5 worm cellular contexts compared by ENCODE assay signal in genomic region chrV:2201240-2201639, ce11.
TF ChIP-seq lines count a peak whose summit lies in the region.

Gene cyp-32B1, minus strand, starts transcription at chrV:2201415.

TF ChIP-seq in whole organism, L1 larva, 84 proteins besides CTCF, POLR2A, EP300 and RAD21:
- no peak for TF ChIP-seq pag-3 (tag; optimal IDR thresholded peaks at IDR 0.05; lab: Kevin White, UChicago; ENCODE audit: borderline replicate concordance, insufficient read depth)
- TF ChIP-seq elt-2 (tag; optimal IDR thresholded peaks at IDR 0.05; lab: Kevin White, UChicago), result peak; percentile 34
- TF ChIP-seq lin-35 (GFP tag; optimal IDR thresholded peaks at IDR 0.05; lab: Kevin White, UChicago), result peak in 1 of 2 experiments; percentile 5
- TF ChIP-seq F16B12.6 (tag; optimal IDR thresholded peaks at IDR 0.05; lab: Kevin White, UChicago), result no peak

TF ChIP-seq in whole organism, L2 larva, 48 proteins besides CTCF, POLR2A, EP300 and RAD21:
- TF ChIP-seq skn-1 (tag; optimal IDR thresholded peaks at IDR 0.05; lab: Kevin White, UChicago) (no peak), aly-2 (tag; optimal IDR thresholded peaks at IDR 0.05; lab: Kevin White, UChicago) (no peak), lin-11 (tag; optimal IDR thresholded peaks at IDR 0.05; lab: Kevin White, UChicago) (no peak), nhr-10 (tag; optimal IDR thresholded peaks at IDR 0.05; lab: Kevin White, UChicago) (no peak), unc-39 (tag; optimal IDR thresholded peaks at IDR 0.05; lab: Kevin White, UChicago) (no peak), fos-1 (tag; optimal IDR thresholded peaks at IDR 0.05; lab: Kevin White, UChicago) (peak; percentile 5), nhr-12 (tag; optimal IDR thresholded peaks at IDR 0.05; lab: Kevin White, UChicago) (no peak)

TF ChIP-seq in whole organism, L3 larva, 47 proteins besides CTCF, POLR2A, EP300 and RAD21:
- TF ChIP-seq egl-27 (tag; optimal IDR thresholded peaks at IDR 0.05; lab: Kevin White, UChicago) (no peak), fos-1 (tag; optimal IDR thresholded peaks at IDR 0.05; lab: Kevin White, UChicago) (no peak), R02D3.7 (tag; optimal IDR thresholded peaks at IDR 0.05; lab: Kevin White, UChicago) (no peak), pqm-1 (tag; optimal IDR thresholded peaks at IDR 0.05; lab: Kevin White, UChicago) (peak; percentile 70), elt-3 (tag; optimal IDR thresholded peaks at IDR 0.05; lab: Kevin White, UChicago) (no peak), snpc-4 (tag; optimal IDR thresholded peaks at IDR 0.05; lab: Kevin White, UChicago) (no peak), nhr-28 (tag; optimal IDR thresholded peaks at IDR 0.05; lab: Kevin White, UChicago) (no peak), nhr-23 (tag; optimal IDR thresholded peaks at IDR 0.05; lab: Kevin White, UChicago) (no peak), ceh-82 (tag; optimal IDR thresholded peaks at IDR 0.05; lab: Kevin White, UChicago) (no peak), pha-4 (tag; optimal IDR thresholded peaks at IDR 0.05; lab: Kevin White, UChicago) (peak; percentile 61), elt-2 (tag; optimal IDR thresholded peaks at IDR 0.05; lab: Kevin White, UChicago) (peak; percentile 65)

TF ChIP-seq in whole organism, L4 larva, 104 proteins besides CTCF, POLR2A, EP300 and RAD21:
- peak; percentile 29 for TF ChIP-seq pqm-1 (tag; optimal IDR thresholded peaks at IDR 0.05; lab: Kevin White, UChicago)
- no peak for TF ChIP-seq nhr-25 (tag; optimal IDR thresholded peaks at IDR 0.05; lab: Kevin White, UChicago; ENCODE audit: borderline replicate concordance, insufficient read depth)
- TF ChIP-seq lin-1 (GFP tag; IDR thresholded peaks at IDR 0.05; lab: Robert Waterston, UW), result no peak
- no peak for TF ChIP-seq mep-1 (tag; optimal IDR thresholded peaks at IDR 0.05; lab: Kevin White, UChicago)
- TF ChIP-seq ZK337.2 (GFP tag; IDR thresholded peaks at IDR 0.05; lab: Robert Waterston, UW), result no peak
- peak; percentile 2 for TF ChIP-seq hlh-11 (tag; optimal IDR thresholded peaks at IDR 0.05; lab: Kevin White, UChicago)
- no peak for TF ChIP-seq lim-7 (GFP tag; IDR thresholded peaks at IDR 0.05; lab: Robert Waterston, UW)
- TF ChIP-seq dmd-6 (GFP tag; IDR thresholded peaks at IDR 0.05; lab: Robert Waterston, UW), result peak; percentile 50; the same call in 1 of the 2 replicates
- TF ChIP-seq dmd-9 (GFP tag; IDR thresholded peaks at IDR 0.05; lab: Robert Waterston, UW), result no peak
- TF ChIP-seq lsy-2 (tag; optimal IDR thresholded peaks at IDR 0.05; lab: Kevin White, UChicago), result no peak
- no peak for TF ChIP-seq daf-16 (GFP tag; optimal IDR thresholded peaks at IDR 0.05; lab: Kevin White, UChicago)
- peak; percentile 67 for TF ChIP-seq daf-16 (tag; optimal IDR thresholded peaks at IDR 0.05; lab: Kevin White, UChicago)
- peak; percentile 52 for TF ChIP-seq dve-1 (tag; optimal IDR thresholded peaks at IDR 0.05; lab: Kevin White, UChicago; ENCODE audit: insufficient read depth)
- TF ChIP-seq nhr-11 (tag; optimal IDR thresholded peaks at IDR 0.05; lab: Kevin White, UChicago), result no peak
- no peak for TF ChIP-seq fkh-10 (GFP tag; optimal IDR thresholded peaks at IDR 0.05; lab: Kevin White, UChicago)
- peak; percentile 37 for TF ChIP-seq nhr-28 (tag; optimal IDR thresholded peaks at IDR 0.05; lab: Kevin White, UChicago)
- no peak for TF ChIP-seq skn-1 (tag; optimal IDR thresholded peaks at IDR 0.05; lab: Kevin White, UChicago)
- peak in 1 of 2 experiments; percentile 15 for TF ChIP-seq mdl-1 (tag; optimal IDR thresholded peaks at IDR 0.05; lab: Kevin White, UChicago)
- 0 out of 2 replicates have a peak, but pooled peaks have one; percentile 35 for TF ChIP-seq php-3 (GFP tag; IDR thresholded peaks at IDR 0.05; lab: Robert Waterston, UW)

TF ChIP-seq in whole organism, young adult, 124 proteins besides CTCF, POLR2A, EP300 and RAD21:
- TF ChIP-seq nhr-80 (tag; optimal IDR thresholded peaks at IDR 0.05; lab: Kevin White, UChicago) (peak; percentile 24), ceh-40 (GFP tag; IDR thresholded peaks at IDR 0.05; lab: Robert Waterston, UW) (no peak)
